Worm (Caenorhabditis elegans) whole organism, L3 larva: ENCODE measurements around the gene K12B6.4.

ENCODE experiments used
- R02D3.7 ChIP-seq: fragments of 150-350 bp; optimal IDR thresholded peaks from 2 replicates; lab custom pipeline; 2014; ENCODE audit warnings: missing biosample characterization, missing genetic modification characterization
- ZK546.5 ChIP-seq: sonication (generic microtip); optimal IDR thresholded peaks from 2 replicates; lab custom pipeline; 2017; ENCODE audit warnings: missing biosample characterization, missing genetic modification characterization
- aly-2 ChIP-seq: fragments of 150-350 bp; optimal IDR thresholded peaks from 2 replicates; lab custom pipeline; 2014; ENCODE audit warnings: missing biosample characterization, missing genetic modification characterization
- ama-1 ChIP-seq: fragments of 150-350 bp; optimal IDR thresholded peaks from 2 replicates; lab custom pipeline; 2018
- ceh-16 ChIP-seq: sonication (generic microtip); optimal IDR thresholded peaks from 2 replicates; lab custom pipeline; 2017; ENCODE audit warnings: missing biosample characterization, missing genetic modification characterization
- ceh-28 ChIP-seq: fragments of 150-350 bp; optimal IDR thresholded peaks from 2 replicates; lab custom pipeline; 2014; ENCODE audit warnings: missing biosample characterization, missing genetic modification reagents, missing genetic modification characterization
- ceh-82 ChIP-seq: fragments of 150-350 bp; optimal IDR thresholded peaks from 2 replicates; lab custom pipeline; 2014; ENCODE audit warnings: missing biosample characterization, missing genetic modification characterization
- ceh-9 ChIP-seq: sonication (generic microtip); optimal IDR thresholded peaks from 2 replicates; lab custom pipeline; 2018; ENCODE audit warnings: missing biosample characterization, missing genetic modification characterization
- daf-12 ChIP-seq: fragments of 150-350 bp; optimal IDR thresholded peaks from 2 replicates; lab custom pipeline; 2014; ENCODE audit warnings: missing biosample characterization, missing genetic modification reagents, missing genetic modification characterization
- egl-27 ChIP-seq: sonication (generic microtip); optimal IDR thresholded peaks from 4 replicates; lab custom pipeline; 2017; ENCODE audit warnings: missing biosample characterization, missing genetic modification reagents, missing genetic modification characterization
- egl-5 ChIP-seq: fragments of 150-350 bp; optimal IDR thresholded peaks from 2 replicates; lab custom pipeline; 2017; ENCODE audit warnings: missing biosample characterization, missing genetic modification reagents, missing genetic modification characterization, inconsistent platforms
- elt-1 ChIP-seq: fragments of 150-350 bp; optimal IDR thresholded peaks from 2 replicates; lab custom pipeline; 2014; ENCODE audit warnings: missing biosample characterization, missing genetic modification characterization
- elt-2 ChIP-seq: sonication (generic microtip); optimal IDR thresholded peaks from 2 replicates; lab custom pipeline; 2016; ENCODE audit warnings: missing genetic modification reagents, mild to moderate bottlenecking, missing genetic modification characterization, missing compliant biosample characterization
- elt-3 ChIP-seq, 3 experiments: fragments of 150-350 bp in 1 of 3; sonication (generic microtip) in 2 of 3; optimal IDR thresholded peaks; 2 replicates in 2 of 3; 4 replicates in 1 of 3; lab custom pipeline; 2014 to 2017; ENCODE audit warnings: missing biosample characterization in 3 of 3, missing genetic modification characterization in 3 of 3
- eor-1 ChIP-seq, 2 experiments: fragments of 150-350 bp; optimal IDR thresholded peaks; 2 replicates each; lab custom pipeline; 2014 to 2018; ENCODE audit warnings: missing biosample characterization in 2 of 2, missing genetic modification characterization in 2 of 2
- fkh-10 ChIP-seq: sonication (generic microtip); optimal IDR thresholded peaks from 2 replicates; lab custom pipeline; 2017; ENCODE audit warnings: missing biosample characterization, missing genetic modification reagents, missing genetic modification characterization
- fkh-2 ChIP-seq: fragments of 150-350 bp; optimal IDR thresholded peaks from 2 replicates; lab custom pipeline; 2014; ENCODE audit warnings: missing biosample characterization, missing genetic modification reagents, missing genetic modification characterization
- fos-1 ChIP-seq: fragments of 150-350 bp; optimal IDR thresholded peaks from 2 replicates; lab custom pipeline; 2014; ENCODE audit warnings: missing biosample characterization, missing genetic modification characterization
- hmg-11 ChIP-seq: sonication (generic microtip); optimal IDR thresholded peaks from 2 replicates; lab custom pipeline; 2016; ENCODE audit warnings: missing genetic modification characterization, missing compliant biosample characterization
- jun-1 ChIP-seq: fragments of 150-350 bp; optimal IDR thresholded peaks from 2 replicates; lab custom pipeline; 2014; ENCODE audit warnings: missing biosample characterization, missing genetic modification reagents, missing genetic modification characterization
- lin-15B ChIP-seq: fragments of 150-350 bp; optimal IDR thresholded peaks from 2 replicates; lab custom pipeline; 2014; ENCODE audit warnings: missing biosample characterization, missing genetic modification characterization
- lin-39 ChIP-seq: fragments of 150-350 bp; optimal IDR thresholded peaks from 2 replicates; lab custom pipeline; 2018; ENCODE audit warnings: missing biosample characterization, missing genetic modification reagents, missing genetic modification characterization
- lsy-12 ChIP-seq: sonication (generic microtip); optimal IDR thresholded peaks from 2 replicates; lab custom pipeline; 2016; ENCODE audit warnings: mild to moderate bottlenecking, missing genetic modification characterization, missing compliant biosample characterization
- mdl-1 ChIP-seq: fragments of 150-350 bp; optimal IDR thresholded peaks from 2 replicates; lab custom pipeline; 2014; ENCODE audit warnings: missing biosample characterization, missing genetic modification characterization
- mml-1 ChIP-seq: fragments of 150-350 bp; sonication (generic microtip); optimal IDR thresholded peaks from 3 replicates; lab custom pipeline; 2014; ENCODE audit warnings: missing biosample characterization, missing genetic modification characterization
- nfya-1 ChIP-seq: sonication (generic microtip); optimal IDR thresholded peaks from 2 replicates; lab custom pipeline; 2017; ENCODE audit warnings: missing genetic modification characterization, mild to moderate bottlenecking, missing compliant biosample characterization, antibody characterized with exemption, moderate library complexity; ENCODE audit not compliant: insufficient read depth
- nhr-11 ChIP-seq: fragments of 150-350 bp; optimal IDR thresholded peaks from 2 replicates; lab custom pipeline; 2014; ENCODE audit warnings: missing biosample characterization, missing genetic modification characterization
- nhr-12 ChIP-seq: fragments of 150-350 bp; optimal IDR thresholded peaks from 2 replicates; lab custom pipeline; 2014; ENCODE audit warnings: missing biosample characterization, missing genetic modification characterization
- nhr-23 ChIP-seq: fragments of 150-350 bp; optimal IDR thresholded peaks from 2 replicates; lab custom pipeline; 2014; ENCODE audit warnings: missing biosample characterization, missing genetic modification reagents, missing genetic modification characterization
- nhr-237 ChIP-seq: fragments of 150-350 bp; optimal IDR thresholded peaks from 2 replicates; lab custom pipeline; 2014; ENCODE audit warnings: missing biosample characterization, missing genetic modification characterization
- nhr-25 ChIP-seq: sonication (generic microtip); optimal IDR thresholded peaks from 2 replicates; lab custom pipeline; 2017; ENCODE audit warnings: missing biosample characterization, missing genetic modification characterization
- nhr-28 ChIP-seq: fragments of 150-350 bp; optimal IDR thresholded peaks from 2 replicates; lab custom pipeline; 2014; ENCODE audit warnings: missing biosample characterization, missing genetic modification characterization
- nhr-43 ChIP-seq: sonication (generic microtip); optimal IDR thresholded peaks from 2 replicates; lab custom pipeline; 2016; ENCODE audit warnings: mild to moderate bottlenecking, missing genetic modification characterization, missing compliant biosample characterization; ENCODE audit not compliant: poor library complexity, severe bottlenecking
- nhr-67 ChIP-seq: fragments of 150-350 bp; optimal IDR thresholded peaks from 2 replicates; lab custom pipeline; 2014; ENCODE audit warnings: missing biosample characterization, missing genetic modification characterization
- nhr-76 ChIP-seq: fragments of 150-350 bp; sonication (generic microtip); optimal IDR thresholded peaks from 5 replicates; lab custom pipeline; 2014; ENCODE audit warnings: missing biosample characterization, missing genetic modification characterization
- nhr-77 ChIP-seq: fragments of 150-350 bp; optimal IDR thresholded peaks from 2 replicates; lab custom pipeline; 2014; ENCODE audit warnings: missing biosample characterization, missing genetic modification characterization
- pha-4 ChIP-seq: fragments of 150-350 bp; optimal IDR thresholded peaks from 2 replicates; lab custom pipeline; 2014; ENCODE audit warnings: missing biosample characterization, missing genetic modification reagents, missing genetic modification characterization
- pqm-1 ChIP-seq: fragments of 150-350 bp; optimal IDR thresholded peaks from 2 replicates; lab custom pipeline; 2017; ENCODE audit warnings: missing biosample characterization, missing genetic modification characterization, inconsistent platforms
- sea-2 ChIP-seq: fragments of 150-350 bp; sonication (generic microtip); optimal IDR thresholded peaks from 4 replicates; lab custom pipeline; 2014; ENCODE audit warnings: missing biosample characterization, missing genetic modification reagents, missing genetic modification characterization
- skn-1 ChIP-seq: fragments of 150-350 bp; optimal IDR thresholded peaks from 2 replicates; lab custom pipeline; 2014; ENCODE audit warnings: missing biosample characterization, missing genetic modification characterization
- snpc-4 ChIP-seq: fragments of 150-350 bp; optimal IDR thresholded peaks from 2 replicates; lab custom pipeline; 2014; ENCODE audit warnings: missing biosample characterization, missing genetic modification characterization
- tbx-2 ChIP-seq: sonication (generic microtip); optimal IDR thresholded peaks from 2 replicates; lab custom pipeline; 2016; ENCODE audit warnings: mild to moderate bottlenecking, missing genetic modification characterization, missing compliant biosample characterization
- unc-39 ChIP-seq: sonication (generic microtip); optimal IDR thresholded peaks from 4 replicates; lab custom pipeline; 2017; ENCODE audit warnings: missing biosample characterization, missing genetic modification characterization
- unc-62 ChIP-seq: fragments of 150-350 bp; sonication (generic microtip); optimal IDR thresholded peaks from 4 replicates; lab custom pipeline; 2014; ENCODE audit warnings: missing biosample characterization, missing genetic modification reagents, missing genetic modification characterization
- zag-1 ChIP-seq: fragments of 150-350 bp; optimal IDR thresholded peaks from 2 replicates; lab custom pipeline; 2014; ENCODE audit warnings: missing biosample characterization, missing genetic modification characterization
- ztf-11 ChIP-seq: fragments of 150-350 bp; optimal IDR thresholded peaks from 2 replicates; lab custom pipeline; 2014; ENCODE audit warnings: missing biosample characterization, missing genetic modification characterization
- ztf-4 ChIP-seq: fragments of 150-350 bp; optimal IDR thresholded peaks from 2 replicates; lab custom pipeline; 2014; ENCODE audit warnings: missing biosample characterization, missing genetic modification characterization

The K12B6.4 gene

ce11 chrV:6276205-6276604, 4.9 kb downstream of the K12B6.4 start, which contains the start of gene F31F7.1 (continued):
- no peak for TF ChIP-seq sea-2 (GFP tag; lab: Kevin White, UChicago)
- TF ChIP-seq jun-1 (tag; lab: Kevin White, UChicago), result peak; percentile 80
- TF ChIP-seq lsy-12, result peak; percentile 32
- TF ChIP-seq egl-5 (tag; lab: Kevin White, UChicago), result no peak
- no peak for TF ChIP-seq daf-12 (tag; lab: Kevin White, UChicago)
- TF ChIP-seq nhr-77, result no peak
- no peak for TF ChIP-seq unc-39 (tag; lab: Kevin White, UChicago)
- peak; percentile 37 for TF ChIP-seq egl-27 (tag; lab: Kevin White, UChicago)

ce11 chrV:6275209-6275608, 5.9 kb downstream of the K12B6.4 start:
- TF ChIP-seq nhr-25 (tag; lab: Kevin White, UChicago) (peak; percentile 44), nfya-1 (tag; lab: Kevin White, UChicago) (no peak), sea-2 (GFP tag; lab: Kevin White, UChicago) (no peak), eor-1 (tag; optimal IDR thresholded peaks at IDR 0.05; lab: Kevin White, UChicago) (no peak), nhr-11 (tag; lab: Kevin White, UChicago) (no peak), R02D3.7 (tag; lab: Kevin White, UChicago) (no peak), ZK546.5 (tag; lab: Kevin White, UChicago) (no peak), lsy-12 (no peak), ztf-11 (tag; lab: Kevin White, UChicago) (no peak), tbx-2 (peak; percentile 12), elt-2 (peak; percentile 97), ama-1 (lab: Kevin White, UChicago) (no peak), nhr-28 (no peak), ceh-82 (tag; lab: Kevin White, UChicago) (no peak), nhr-43 (tag; lab: Kevin White, UChicago) (peak; percentile 83), ztf-4 (tag; lab: Kevin White, UChicago) (no peak), pha-4 (peak; percentile 60), hmg-11 (tag; lab: Kevin White, UChicago) (no peak), lin-15B (no peak), nhr-12 (tag; lab: Kevin White, UChicago) (no peak), fkh-10 (GFP tag; lab: Kevin White, UChicago) (no peak), lin-39 (tag; lab: Kevin White, UChicago) (no peak), elt-1 (no peak), nhr-76 (tag; lab: Kevin White, UChicago) (no peak), pqm-1 (peak; percentile 96), nhr-67 (tag; lab: Kevin White, UChicago) (no peak), nhr-77 (no peak), jun-1 (tag; lab: Kevin White, UChicago) (peak; percentile 88), ceh-9 (tag; lab: Kevin White, UChicago) (no peak), ceh-28 (no peak), skn-1 (tag; lab: Kevin White, UChicago) (no peak), unc-62 (GFP tag; lab: Kevin White, UChicago) (no peak), fos-1 (tag; lab: Kevin White, UChicago) (no peak), aly-2 (no peak), fkh-2 (tag; lab: Kevin White, UChicago) (no peak), zag-1 (tag; lab: Kevin White, UChicago) (no peak), unc-39 (tag; lab: Kevin White, UChicago) (no peak), elt-3 (tag; optimal IDR thresholded peaks at IDR 0.05; lab: Kevin White, UChicago) (peak in 1 of 3 experiments; percentile 69), nhr-23 (tag; lab: Kevin White, UChicago) (peak; percentile 76), snpc-4 (no peak), egl-5 (tag; lab: Kevin White, UChicago) (no peak), ceh-16 (tag; lab: Kevin White, UChicago) (no peak), nhr-237 (no peak), daf-12 (tag; lab: Kevin White, UChicago) (no peak), mdl-1 (tag; lab: Kevin White, UChicago) (no peak), mml-1 (tag; lab: Kevin White, UChicago) (no peak), egl-27 (tag; lab: Kevin White, UChicago) (peak; percentile 34)
